Worm (Caenorhabditis elegans) whole organism, late embryonic: Measurements from ENCODE around the gene cif-1.

Experiments used
- C08G9.2 ChIP-seq: sonication (generic microtip); optimal IDR thresholded peaks from 2 replicates; lab custom pipeline; 2016; ENCODE audit warnings: mild to moderate bottlenecking, missing genetic modification characterization, moderate library complexity, missing compliant biosample characterization
- F13H6.1 ChIP-seq: sonication (generic microtip); optimal IDR thresholded peaks from 2 replicates; lab custom pipeline; 2016; ENCODE audit warnings: missing genetic modification characterization, missing compliant biosample characterization
- K09A11.1 ChIP-seq: sonication (generic microtip); optimal IDR thresholded peaks from 2 replicates; lab custom pipeline; 2017; ENCODE audit warnings: antibody characterized with exemption, mild to moderate bottlenecking, missing genetic modification characterization, missing compliant biosample characterization; ENCODE audit not compliant: insufficient read depth
- Y22D7AL.16 ChIP-seq: sonication (generic microtip); optimal IDR thresholded peaks from 2 replicates; lab custom pipeline; 2016; ENCODE audit warnings: missing genetic modification characterization, missing compliant biosample characterization
- ceh-14 ChIP-seq: sonication (generic microtip); optimal IDR thresholded peaks from 2 replicates; lab custom pipeline; 2016; ENCODE audit warnings: missing genotype, missing genetic modification characterization, missing compliant biosample characterization
- ceh-18 ChIP-seq: sonication (generic microtip); optimal IDR thresholded peaks from 2 replicates; lab custom pipeline; 2016; ENCODE audit warnings: missing genetic modification characterization, missing compliant biosample characterization
- ceh-2 ChIP-seq: sonication (generic microtip); optimal IDR thresholded peaks from 2 replicates; lab custom pipeline; 2016; ENCODE audit warnings: missing genotype, missing genetic modification characterization, missing compliant biosample characterization
- ceh-22 ChIP-seq: sonication (generic microtip); optimal IDR thresholded peaks from 2 replicates; lab custom pipeline; 2017; ENCODE audit warnings: missing biosample characterization, missing genetic modification characterization
- ceh-31 ChIP-seq: sonication (generic microtip); optimal IDR thresholded peaks from 2 replicates; lab custom pipeline; 2016; ENCODE audit warnings: missing genetic modification characterization, missing compliant biosample characterization
- ceh-34 ChIP-seq: sonication (generic microtip); optimal IDR thresholded peaks from 2 replicates; lab custom pipeline; 2016; ENCODE audit warnings: mild to moderate bottlenecking, missing genetic modification characterization, missing compliant biosample characterization
- ceh-45 ChIP-seq: fragments of 200-800 bp; sonication (Bioruptor generic); IDR thresholded peaks from 2 replicates; pipeline ENCODE4 v1.3.6; 2022; ENCODE audit warnings: missing genetic modification reagents, missing genetic modification characterization, missing compliant biosample characterization
- ceh-48 ChIP-seq: sonication (generic microtip); optimal IDR thresholded peaks from 2 replicates; lab custom pipeline; 2016; ENCODE audit warnings: missing genetic modification characterization, inconsistent platforms, missing compliant biosample characterization
- ceh-6 ChIP-seq: fragments of 200-800 bp; sonication (Bioruptor generic); optimal IDR thresholded peaks from 2 replicates; lab custom pipeline; 2018; ENCODE audit warnings: mild to moderate bottlenecking, missing genetic modification characterization, missing compliant biosample characterization
- che-1 ChIP-seq: sonication (generic microtip); optimal IDR thresholded peaks from 2 replicates; lab custom pipeline; 2016; ENCODE audit warnings: mild to moderate bottlenecking, missing genetic modification characterization, missing compliant biosample characterization
- dmd-4 ChIP-seq: sonication (generic microtip); optimal IDR thresholded peaks from 2 replicates; lab custom pipeline; 2016; ENCODE audit warnings: borderline replicate concordance, missing genetic modification characterization, missing compliant biosample characterization
- elt-4 ChIP-seq: sonication (generic microtip); optimal IDR thresholded peaks from 2 replicates; lab custom pipeline; 2016; ENCODE audit warnings: missing genetic modification characterization, missing compliant biosample characterization
- eyg-1 ChIP-seq: sonication (generic microtip); optimal IDR thresholded peaks from 2 replicates; lab custom pipeline; 2016; ENCODE audit warnings: missing genotype, missing genetic modification characterization, missing compliant biosample characterization
- fkh-6 ChIP-seq: sonication (generic microtip); optimal IDR thresholded peaks from 2 replicates; lab custom pipeline; 2016; ENCODE audit warnings: missing genetic modification characterization, missing compliant biosample characterization
- hlh-13 ChIP-seq: fragments of 200-800 bp; sonication (Bioruptor generic); optimal IDR thresholded peaks from 2 replicates; lab custom pipeline; 2018; ENCODE audit warnings: mild to moderate bottlenecking, missing genetic modification characterization, missing compliant biosample characterization
- hlh-30 ChIP-seq: sonication (generic microtip); optimal IDR thresholded peaks from 2 replicates; lab custom pipeline; 2017; ENCODE audit warnings: antibody characterized with exemption, missing genetic modification characterization, missing compliant biosample characterization; ENCODE audit not compliant: insufficient read depth
- lim-6 ChIP-seq: sonication (generic microtip); optimal IDR thresholded peaks from 2 replicates; lab custom pipeline; 2016; ENCODE audit warnings: missing genetic modification characterization, missing compliant biosample characterization
- lin-11 ChIP-seq: fragments of 200-800 bp; sonication (Bioruptor generic); optimal IDR thresholded peaks from 2 replicates; lab custom pipeline; 2018; ENCODE audit warnings: mild to moderate bottlenecking, missing genetic modification characterization, missing compliant biosample characterization
- madf-2 ChIP-seq: sonication (generic microtip); optimal IDR thresholded peaks from 2 replicates; lab custom pipeline; 2017; ENCODE audit warnings: missing genetic modification characterization, missing compliant biosample characterization
- mec-3 ChIP-seq: sonication (generic microtip); optimal IDR thresholded peaks from 2 replicates; lab custom pipeline; 2016; ENCODE audit warnings: borderline replicate concordance, missing genetic modification characterization, missing compliant biosample characterization
- nhr-232 ChIP-seq: sonication (generic microtip); optimal IDR thresholded peaks from 2 replicates; lab custom pipeline; 2016; ENCODE audit warnings: missing genetic modification characterization, missing compliant biosample characterization
- odd-2 ChIP-seq: sonication (generic microtip); optimal IDR thresholded peaks from 2 replicates; lab custom pipeline; 2017; ENCODE audit warnings: antibody characterized with exemption, mild to moderate bottlenecking, missing genetic modification characterization, missing compliant biosample characterization
- pag-3 ChIP-seq: sonication (generic microtip); optimal IDR thresholded peaks from 2 replicates; lab custom pipeline; 2016; ENCODE audit warnings: missing compliant biosample characterization, missing genetic modification characterization, borderline replicate concordance
- pat-9 ChIP-seq: fragments of 200-800 bp; sonication (Bioruptor generic); optimal IDR thresholded peaks from 2 replicates; lab custom pipeline; 2018; ENCODE audit warnings: mild to moderate bottlenecking, missing genetic modification characterization, moderate library complexity, missing compliant biosample characterization
- pax-1 ChIP-seq: fragments of 150-350 bp; optimal IDR thresholded peaks from 2 replicates; lab custom pipeline; 2014; ENCODE audit warnings: missing biosample characterization, missing genetic modification characterization
- pha-2 ChIP-seq: sonication (generic microtip); optimal IDR thresholded peaks from 2 replicates; lab custom pipeline; 2017; ENCODE audit warnings: mild to moderate bottlenecking, missing genetic modification characterization, missing compliant biosample characterization
- pqm-1 ChIP-seq: sonication (generic microtip); optimal IDR thresholded peaks from 2 replicates; lab custom pipeline; 2016; ENCODE audit warnings: missing genetic modification characterization, missing compliant biosample characterization
- pros-1 ChIP-seq: fragments of 150-350 bp; optimal IDR thresholded peaks from 2 replicates; lab custom pipeline; 2014; ENCODE audit warnings: missing biosample characterization, missing genetic modification reagents, missing genetic modification characterization
- ref-2 ChIP-seq: sonication (generic microtip); optimal IDR thresholded peaks from 2 replicates; lab custom pipeline; 2016; ENCODE audit warnings: missing genetic modification characterization, missing compliant biosample characterization
- rnt-1 ChIP-seq: sonication (generic microtip); optimal IDR thresholded peaks from 2 replicates; lab custom pipeline; 2016; ENCODE audit warnings: missing genetic modification characterization, missing compliant biosample characterization
- sdc-2 ChIP-seq: sonication (generic microtip); optimal IDR thresholded peaks from 2 replicates; lab custom pipeline; 2016; ENCODE audit warnings: missing genotype, missing genetic modification characterization, missing compliant biosample characterization
- syd-9 ChIP-seq: sonication (generic microtip); optimal IDR thresholded peaks from 2 replicates; lab custom pipeline; 2016; ENCODE audit warnings: mild to moderate bottlenecking, missing genetic modification characterization, moderate library complexity, missing compliant biosample characterization
- tbx-2 ChIP-seq: sonication (generic microtip); optimal IDR thresholded peaks from 2 replicates; lab custom pipeline; 2016; ENCODE audit warnings: missing genetic modification characterization, missing compliant biosample characterization
- tbx-7 ChIP-seq: sonication (generic microtip); optimal IDR thresholded peaks from 2 replicates; lab custom pipeline; 2016; ENCODE audit warnings: missing genotype, missing genetic modification characterization, missing compliant biosample characterization
- ttx-3 ChIP-seq: sonication (generic microtip); optimal IDR thresholded peaks from 2 replicates; lab custom pipeline; 2016; ENCODE audit warnings: missing genetic modification reagents, missing genetic modification characterization, missing compliant biosample characterization
- unc-3 ChIP-seq, 2 experiments: fragments of 200-800 bp in 1 of 2; sonication (Bioruptor generic) in 1 of 2; sonication (generic microtip) in 1 of 2; conservative IDR thresholded peaks in 1 of 2; optimal IDR thresholded peaks in 1 of 2; 2 replicates each; pipeline versions ENCODE4 v1.3.6 to Lab custom; 2016 to 2022; ENCODE audit warnings: missing compliant biosample characterization in 2 of 2, missing genetic modification characterization in 2 of 2, missing genetic modification reagents in 1 of 2
- unc-42 ChIP-seq: sonication (generic microtip); optimal IDR thresholded peaks from 2 replicates; lab custom pipeline; 2016; ENCODE audit warnings: missing genotype, missing genetic modification characterization, missing compliant biosample characterization
- unc-86 ChIP-seq: sonication (generic microtip); optimal IDR thresholded peaks from 2 replicates; lab custom pipeline; 2016; ENCODE audit warnings: missing genetic modification characterization, missing compliant biosample characterization
- zip-5 ChIP-seq: sonication (generic microtip); optimal IDR thresholded peaks from 2 replicates; lab custom pipeline; 2016; ENCODE audit warnings: missing genetic modification characterization, missing compliant biosample characterization

Gene cif-1

DNA sequence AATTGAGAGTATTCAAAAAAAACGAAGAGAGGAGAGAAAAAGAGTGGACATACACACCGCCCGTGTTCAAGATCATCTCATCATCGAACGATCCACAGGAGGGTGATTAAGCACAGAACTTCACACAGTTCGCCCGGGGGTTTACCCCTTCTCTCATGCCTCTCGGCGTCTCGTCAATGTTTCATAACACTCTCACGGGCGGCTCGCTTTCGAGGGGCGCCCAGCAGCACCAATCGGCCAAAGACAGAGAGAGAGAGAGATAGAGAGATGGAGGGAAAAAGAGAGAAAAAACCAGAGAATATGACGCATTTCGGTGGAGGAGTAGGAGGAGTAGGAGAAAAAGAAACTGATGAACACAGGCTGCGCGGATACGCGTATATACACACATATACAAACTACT is 5.4 kb downstream of the cif-1 start (continued):
- TF ChIP-seq madf-2 (tag; lab: Kevin White, UChicago) (no peak), zip-5 (tag; lab: Kevin White, UChicago) (no peak), unc-86 (no peak), elt-4 (tag; lab: Kevin White, UChicago) (no peak), sdc-2 (peak; percentile 9), lim-6 (tag; lab: Kevin White, UChicago) (no peak), ttx-3 (tag; lab: Kevin White, UChicago) (no peak), tbx-7 (tag; lab: Kevin White, UChicago) (no peak), F13H6.1 (tag; lab: Kevin White, UChicago) (no peak), pag-3 (tag; lab: Kevin White, UChicago) (no peak), hlh-13 (GFP tag; lab: Kevin White, UChicago) (no peak), pqm-1 (tag; lab: Kevin White, UChicago) (no peak), dmd-4 (no peak), ceh-22 (tag; lab: Kevin White, UChicago) (no peak), Y22D7AL.16 (tag; lab: Kevin White, UChicago) (no peak), C08G9.2 (tag; lab: Kevin White, UChicago) (peak; percentile 40), pros-1 (tag; lab: Kevin White, UChicago) (no peak), pax-1 (tag; lab: Kevin White, UChicago) (no peak), nhr-232 (tag; lab: Kevin White, UChicago) (no peak), unc-42 (no peak), mec-3 (tag; lab: Kevin White, UChicago) (no peak), che-1 (tag; lab: Kevin White, UChicago) (no peak), odd-2 (tag; lab: Kevin White, UChicago) (no peak), eyg-1 (tag; lab: Kevin White, UChicago) (no peak), ref-2 (tag; lab: Kevin White, UChicago) (peak; percentile 20), ceh-14 (tag; lab: Kevin White, UChicago) (peak; percentile 51), rnt-1 (tag; lab: Kevin White, UChicago) (peak; percentile 16), ceh-18 (tag; lab: Kevin White, UChicago) (peak; percentile 58), pha-2 (tag; lab: Kevin White, UChicago) (no peak), ceh-31 (tag; lab: Kevin White, UChicago) (peak; percentile 69), unc-3 (GFP tag; conservative IDR thresholded peaks at IDR 0.05; lab: Robert Waterston, UW) (no peak), unc-3 (tag; optimal IDR thresholded peaks at IDR 0.05; lab: Kevin White, UChicago) (no peak), fkh-6 (tag; lab: Kevin White, UChicago) (no peak), lin-11 (tag; lab: Kevin White, UChicago) (no peak), hlh-30 (no peak), ceh-6 (GFP tag; lab: Kevin White, UChicago) (no peak), tbx-2 (tag; lab: Kevin White, UChicago) (peak; percentile 51), ceh-45 (GFP tag; lab: Robert Waterston, UW) (no peak), syd-9 (tag; lab: Kevin White, UChicago) (no peak), pat-9 (tag; lab: Kevin White, UChicago) (no peak), ceh-2 (tag; lab: Kevin White, UChicago) (no peak), K09A11.1 (tag; lab: Kevin White, UChicago) (no peak), ceh-48 (tag; lab: Kevin White, UChicago) (no peak), ceh-34 (tag; lab: Kevin White, UChicago) (no peak)
